Worm (Caenorhabditis elegans) whole organism, L2 larva: Measurements from ENCODE around the gene R186.3.

Experiments used
- Y55F3AM.14 ChIP-seq: fragments of 200-800 bp; sonication (Bioruptor generic); optimal IDR thresholded peaks from 2 replicates; lab custom pipeline; 2018; ENCODE audit warnings: mild to moderate bottlenecking, missing genetic modification characterization, missing compliant biosample characterization
- lsy-2 ChIP-seq, 2 experiments: fragments of 150-350 bp in 1 of 2; sonication (generic microtip) in 1 of 2; optimal IDR thresholded peaks; 2 replicates each; lab custom pipeline; 2014 to 2017; ENCODE audit warnings: missing biosample characterization in 2 of 2, missing genetic modification characterization in 2 of 2
- nhr-25 ChIP-seq: fragments of 150-350 bp; sonication (generic microtip); optimal IDR thresholded peaks from 3 replicates; lab custom pipeline; 2014; ENCODE audit warnings: missing biosample characterization, missing genetic modification characterization
- nhr-77 ChIP-seq: fragments of 150-350 bp; optimal IDR thresholded peaks from 2 replicates; lab custom pipeline; 2014; ENCODE audit warnings: missing biosample characterization, missing genetic modification characterization
- ztf-4 ChIP-seq: fragments of 150-350 bp; optimal IDR thresholded peaks from 2 replicates; lab custom pipeline; 2014; ENCODE audit warnings: missing biosample characterization, missing genetic modification characterization

DNA sequence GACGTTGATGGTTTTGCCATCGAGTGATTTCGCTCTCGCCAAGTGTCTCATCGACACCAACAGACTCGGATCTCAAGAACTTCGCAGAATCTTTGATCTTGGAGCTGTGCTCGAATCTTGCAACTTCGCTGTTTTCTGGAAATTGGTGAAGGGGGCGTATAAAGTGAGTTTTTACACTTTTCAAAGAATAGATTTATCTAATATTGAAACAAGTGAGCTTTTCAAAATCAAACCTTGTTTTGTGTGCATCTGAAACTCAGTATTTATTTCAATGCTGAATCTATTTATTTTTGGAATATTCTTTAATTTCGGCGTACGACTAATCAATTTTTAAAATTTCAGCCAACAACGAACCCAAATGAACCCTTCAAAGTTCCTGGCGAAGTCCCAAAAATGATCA lies 12.7 kb downstream of the R186.3 start:
- TF ChIP-seq Y55F3AM.14 (GFP tag; lab: Kevin White, UChicago) (no peak), nhr-25 (tag; lab: Kevin White, UChicago) (no peak), nhr-77 (no peak), ztf-4 (tag; lab: Kevin White, UChicago) (no peak), lsy-2 (tag; optimal IDR thresholded peaks at IDR 0.05; lab: Kevin White, UChicago) (no peak)
